Fruit fly (Drosophila melanogaster): ENCODE results near the gene MFS3.

DNA sequence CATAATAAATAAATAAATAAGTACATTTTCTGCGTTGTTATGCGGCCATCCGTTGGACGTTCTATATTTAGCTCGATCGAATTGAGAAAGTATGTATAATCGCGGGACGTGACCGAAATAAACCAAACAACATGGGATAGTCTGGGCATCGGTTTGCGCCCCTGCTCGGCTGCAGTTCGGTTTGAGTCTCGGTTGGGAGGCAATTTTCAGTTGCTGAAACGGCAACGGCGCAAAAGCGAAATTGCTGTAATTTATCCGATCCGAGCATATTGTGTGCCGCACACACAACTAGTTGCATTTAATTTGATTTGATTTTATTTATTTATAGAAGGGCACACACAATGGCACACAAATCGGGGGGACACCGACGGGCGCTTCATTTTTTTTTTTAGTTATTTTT, 24.9 kb upstream of the MFS3 start:
- TF ChIP-seq Hmx (GFP tag; optimal IDR thresholded peaks at IDR 0.05), result no peak
- TF ChIP-seq Hey (tag; optimal IDR thresholded peaks at IDR 0.05), result no peak
- no peak for TF ChIP-seq mirr (GFP tag; optimal IDR thresholded peaks at IDR 0.05)
- no peak for TF ChIP-seq Spps (tag; optimal IDR thresholded peaks at IDR 0.05)
- no peak for TF ChIP-seq Mrtf (GFP tag; IDR thresholded peaks at IDR 0.05)
- no peak for TF ChIP-seq CG7357 (GFP tag; IDR thresholded peaks at IDR 0.05)
- no peak for TF ChIP-seq Sox100B (GFP tag; optimal IDR thresholded peaks at IDR 0.05)
- no peak for TF ChIP-seq Doc3 (GFP tag; IDR thresholded peaks at IDR 0.05; ENCODE audit: partially characterized antibody)
